Fruit fly (Drosophila melanogaster): ENCODE measurements around the gene CG5958.

DNA sequence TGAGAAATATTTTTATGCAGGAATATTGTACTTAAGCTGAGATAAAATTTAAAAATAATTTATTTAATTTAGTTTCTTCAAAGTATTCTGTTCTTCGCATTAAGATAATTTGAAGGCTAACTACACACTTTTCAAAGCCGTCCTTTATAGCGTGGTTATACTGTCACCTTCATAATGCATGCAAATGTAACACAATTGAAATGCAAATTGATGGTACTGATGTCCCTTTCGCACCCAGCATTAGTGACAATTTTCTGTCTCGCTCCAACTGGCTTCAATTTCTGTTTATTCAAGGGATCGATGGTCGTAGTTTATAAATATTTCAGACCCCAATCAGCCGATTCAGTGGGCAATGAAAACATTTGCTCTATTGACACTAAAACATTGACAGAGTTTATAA is 5.2 kb upstream of the CG5958 start:
- TF ChIP-seq CG11617 (GFP tag; optimal IDR thresholded peaks at IDR 0.05) (no peak), cnc (optimal IDR thresholded peaks at IDR 0.05) (no peak), Mnt (GFP tag; optimal IDR thresholded peaks at IDR 0.05) (no peak), CG12768 (GFP tag; optimal IDR thresholded peaks at IDR 0.05) (no peak), CG5204 (GFP tag; optimal IDR thresholded peaks at IDR 0.05) (no peak), Clk (GFP tag; optimal IDR thresholded peaks at IDR 0.05) (no peak), Hr96 (GFP tag; optimal IDR thresholded peaks at IDR 0.05) (no peak), toe (GFP tag; optimal IDR thresholded peaks at IDR 0.05) (no peak), bab1 (GFP tag; optimal IDR thresholded peaks at IDR 0.05) (peak; percentile 9), tj (GFP tag; optimal IDR thresholded peaks at IDR 0.05) (peak; percentile 19), ovo (GFP tag; optimal IDR thresholded peaks at IDR 0.05) (no peak), Crg-1 (GFP tag; optimal IDR thresholded peaks at IDR 0.05) (no peak), CG1620 (GFP tag; optimal IDR thresholded peaks at IDR 0.05) (no peak), kay (GFP tag; ENCODE audit: borderline replicate concordance) (no peak)
